Fruit fly (Drosophila melanogaster) whole organism, embryonic: ENCODE data around the gene Cnep1r2.
A peak's percentile ranks its signal among the peaks of the same experiment; 100 is the strongest.

Source experiments
- Ada2b ChIP-seq: fragments of 200-800 bp; sonication (Bioruptor generic); IDR thresholded peaks from 2 replicates; pipeline ENCODE4 v1.3.6; 2022; ENCODE audit warnings: missing biosample characterization, missing genetic modification characterization
- Blimp-1 ChIP-seq: fragments of 200-800 bp; sonication (Bioruptor generic); optimal IDR thresholded peaks from 3 replicates; lab custom pipeline; 2018; ENCODE audit warnings: missing biosample characterization, missing genetic modification characterization, mild to moderate bottlenecking, moderate library complexity, missing genetic modification reagents
- CG11085 ChIP-seq: fragments of 200-800 bp; sonication (Bioruptor generic); IDR thresholded peaks from 2 replicates; pipeline ENCODE4 v1.3.6; 2022; ENCODE audit warnings: missing biosample characterization, missing genetic modification characterization
- CG11093 ChIP-seq: fragments of 200-800 bp; sonication (Bioruptor generic); IDR thresholded peaks from 3 replicates; pipeline ENCODE4 v1.3.6; 2022; ENCODE audit warnings: missing biosample characterization, missing genetic modification characterization
- CG12104 ChIP-seq: fragments of 200-800 bp; sonication (Bioruptor generic); optimal IDR thresholded peaks from 3 replicates; lab custom pipeline; 2016; ENCODE audit warnings: missing biosample characterization, missing genetic modification characterization
- CG12299 ChIP-seq: fragments of 200-800 bp; sonication (Bioruptor generic); optimal IDR thresholded peaks from 2 replicates; lab custom pipeline; 2018; ENCODE audit warnings: missing biosample characterization, mild to moderate bottlenecking, missing genetic modification characterization
- CG15011 ChIP-seq: fragments of 200-800 bp; sonication (Bioruptor generic); optimal IDR thresholded peaks from 3 replicates; lab custom pipeline; 2018; ENCODE audit warnings: missing biosample characterization, mild to moderate bottlenecking, missing genetic modification characterization
- CG1647 ChIP-seq: fragments of 200-800 bp; sonication (Bioruptor generic); optimal IDR thresholded peaks from 3 replicates; lab custom pipeline; 2016; ENCODE audit warnings: missing biosample characterization, missing genetic modification characterization
- CG17359 ChIP-seq: fragments of 200-800 bp; sonication (Bioruptor generic); optimal IDR thresholded peaks from 3 replicates; lab custom pipeline; 2018; ENCODE audit warnings: missing biosample characterization, mild to moderate bottlenecking, missing genetic modification characterization, moderate library complexity
- CG17612 ChIP-seq: fragments of 200-800 bp; sonication (Bioruptor generic); IDR thresholded peaks from 2 replicates; pipeline ENCODE4 v1.3.6; 2022; ENCODE audit warnings: missing biosample characterization, missing genetic modification characterization
- CG18262 ChIP-seq: fragments of 200-800 bp; optimal IDR thresholded peaks from 3 replicates; lab custom pipeline; 2019; ENCODE audit warnings: missing biosample characterization, mild to moderate bottlenecking, missing genetic modification characterization, moderate library complexity
- CG2129 ChIP-seq: fragments of 200-800 bp; sonication (Bioruptor generic); IDR thresholded peaks from 2 replicates; pipeline ENCODE4 v1.3.6; 2022; ENCODE audit warnings: missing biosample characterization, missing genetic modification characterization; ENCODE audit not compliant: partially characterized antibody
- CG2712 ChIP-seq: fragments of 200-800 bp; optimal IDR thresholded peaks from 3 replicates; lab custom pipeline; 2019; ENCODE audit warnings: missing biosample characterization, mild to moderate bottlenecking, missing genetic modification characterization, moderate library complexity
- CG31441 ChIP-seq: fragments of 200-800 bp; sonication (Bioruptor generic); IDR thresholded peaks from 2 replicates; pipeline ENCODE4 v1.3.6; 2022; ENCODE audit warnings: missing biosample characterization, missing genetic modification characterization
- CG4707 ChIP-seq: fragments of 200-800 bp; sonication (Bioruptor generic); optimal IDR thresholded peaks from 2 replicates; lab custom pipeline; 2018; ENCODE audit warnings: missing biosample characterization, mild to moderate bottlenecking, missing genetic modification characterization, moderate library complexity
- CG4854 ChIP-seq: fragments of 200-800 bp; sonication (Bioruptor generic); optimal IDR thresholded peaks from 2 replicates; lab custom pipeline; 2016; ENCODE audit warnings: missing biosample characterization, missing genetic modification characterization, inconsistent platforms
- CG6683 ChIP-seq: fragments of 200-800 bp; sonication (Bioruptor generic); optimal IDR thresholded peaks from 2 replicates; lab custom pipeline; 2017; ENCODE audit warnings: missing biosample characterization, mild to moderate bottlenecking, missing genetic modification characterization, missing genetic modification reagents
- CG8359 ChIP-seq: fragments of 200-800 bp; sonication (Bioruptor generic); optimal IDR thresholded peaks from 2 replicates; lab custom pipeline; 2017; ENCODE audit warnings: missing biosample characterization, mild to moderate bottlenecking, missing genetic modification characterization, borderline replicate concordance
- Dll ChIP-seq: fragments of 200-800 bp; sonication (Bioruptor generic); IDR thresholded peaks from 4 replicates; pipeline ENCODE4 v1.3.6; 2022; ENCODE audit warnings: missing biosample characterization, missing genetic modification characterization; ENCODE audit not compliant: partially characterized antibody
- Drgx ChIP-seq: fragments of 200-800 bp; sonication (Bioruptor generic); IDR thresholded peaks from 2 replicates; pipeline ENCODE4 v1.3.6; 2022; ENCODE audit warnings: missing biosample characterization, missing genetic modification characterization
- E2f2 ChIP-seq: fragments of 200-800 bp; sonication (Bioruptor generic); IDR thresholded peaks from 2 replicates; pipeline ENCODE4 v1.3.6; 2022; ENCODE audit warnings: missing biosample characterization, missing genetic modification characterization
- Ets65A ChIP-seq: fragments of 200-800 bp; sonication (Bioruptor generic); peaks from one replicate; lab custom pipeline; 2016; ENCODE audit warnings: missing biosample characterization, missing genetic modification characterization
- H2.0 ChIP-seq: fragments of 200-800 bp; sonication (Bioruptor generic); IDR thresholded peaks from 2 replicates; pipeline ENCODE4 v1.3.6; 2022; ENCODE audit warnings: missing biosample characterization, missing genetic modification characterization
- Kr ChIP-seq: fragments of 200-800 bp; sonication (Bioruptor generic); optimal IDR thresholded peaks from 2 replicates; lab custom pipeline; 2017; ENCODE audit warnings: missing biosample characterization, mild to moderate bottlenecking, missing genetic modification characterization
- Lim3 ChIP-seq: fragments of 200-800 bp; sonication (Bioruptor generic); IDR thresholded peaks from 2 replicates; pipeline ENCODE4 v1.3.6; 2022; ENCODE audit warnings: missing biosample characterization, missing genetic modification characterization
- Meics ChIP-seq: fragments of 200-800 bp; sonication (Bioruptor generic); optimal IDR thresholded peaks from 2 replicates; lab custom pipeline; 2017; ENCODE audit warnings: missing biosample characterization, mild to moderate bottlenecking, missing genetic modification characterization
- Sox102F ChIP-seq: fragments of 200-800 bp; sonication (Bioruptor generic); optimal IDR thresholded peaks from 2 replicates; lab custom pipeline; 2018; ENCODE audit warnings: missing biosample characterization, mild to moderate bottlenecking, missing genetic modification characterization, moderate library complexity
- Ssrp ChIP-seq: fragments of 200-800 bp; sonication (Bioruptor generic); optimal IDR thresholded peaks from 2 replicates; lab custom pipeline; 2018; ENCODE audit warnings: missing biosample characterization, mild to moderate bottlenecking, missing genetic modification characterization, moderate library complexity
- bsh ChIP-seq, 2 experiments: fragments of 200-800 bp; sonication (Bioruptor generic); optimal IDR thresholded peaks; 2 replicates each; lab custom pipeline; 2017 to 2018; ENCODE audit warnings: mild to moderate bottlenecking in 2 of 2, missing biosample characterization in 2 of 2, missing genetic modification characterization in 2 of 2, moderate library complexity in 1 of 2
- chinmo ChIP-seq: fragments of 200-800 bp; sonication (Bioruptor generic); IDR thresholded peaks from 4 replicates; pipeline ENCODE4 v1.3.6; 2022; ENCODE audit warnings: missing biosample characterization, missing genetic modification characterization; ENCODE audit not compliant: partially characterized antibody
- chm ChIP-seq: fragments of 200-800 bp; sonication (Bioruptor generic); IDR thresholded peaks from 2 replicates; pipeline ENCODE4 v1.3.6; 2022; ENCODE audit warnings: missing biosample characterization, missing genetic modification characterization
- danr ChIP-seq: fragments of 200-800 bp; sonication (Bioruptor generic); IDR thresholded peaks from 2 replicates; pipeline ENCODE4 v1.3.6; 2022; ENCODE audit warnings: missing biosample characterization, missing genetic modification characterization
- ewg ChIP-seq: fragments of 200-800 bp; sonication (Bioruptor generic); optimal IDR thresholded peaks from 3 replicates; lab custom pipeline; 2017; ENCODE audit warnings: mild to moderate bottlenecking, missing biosample characterization, missing genetic modification reagents, missing genetic modification characterization
- fd96Cb ChIP-seq: fragments of 200-800 bp; sonication (Bioruptor generic); optimal IDR thresholded peaks from 2 replicates; lab custom pipeline; 2018; ENCODE audit warnings: missing biosample characterization, mild to moderate bottlenecking, missing genetic modification characterization, moderate library complexity
- gcm ChIP-seq: fragments of 200-800 bp; sonication (Bioruptor generic); optimal IDR thresholded peaks from 2 replicates; lab custom pipeline; 2019; ENCODE audit warnings: missing biosample characterization, mild to moderate bottlenecking, missing genetic modification characterization, moderate library complexity
- gfzf ChIP-seq: fragments of 200-800 bp; sonication (Bioruptor generic); optimal IDR thresholded peaks from 2 replicates; lab custom pipeline; 2016; ENCODE audit warnings: missing biosample characterization, mild to moderate bottlenecking, missing genetic modification characterization, moderate library complexity
- h ChIP-seq: fragments of >200 bp; optimal IDR thresholded peaks from 2 replicates; lab custom pipeline; 2017
- hb ChIP-seq: fragments of 200-800 bp; sonication (Bioruptor generic); IDR thresholded peaks from 3 replicates; pipeline ENCODE4 v1.3.6; 2022; ENCODE audit warnings: missing biosample characterization, missing genetic modification characterization; ENCODE audit not compliant: partially characterized antibody
- jigr1 ChIP-seq: fragments of 200-800 bp; sonication (Bioruptor generic); IDR thresholded peaks from 3 replicates; pipeline ENCODE4 v1.3.6; 2022; ENCODE audit warnings: missing biosample characterization, missing genetic modification characterization
- ken ChIP-seq: fragments of 200-800 bp; sonication (Bioruptor generic); IDR thresholded peaks from 3 replicates; pipeline ENCODE4 v1.3.6; 2022; ENCODE audit warnings: missing biosample characterization, missing genetic modification characterization
- lab ChIP-seq: fragments of 200-800 bp; sonication (Bioruptor generic); optimal IDR thresholded peaks from 3 replicates; lab custom pipeline; 2017; ENCODE audit warnings: missing biosample characterization, missing genetic modification characterization, mild to moderate bottlenecking, moderate library complexity, missing genetic modification reagents
- nerfin-2 ChIP-seq: fragments of 200-800 bp; sonication (Bioruptor generic); IDR thresholded peaks from 2 replicates; pipeline ENCODE4 v1.3.6; 2022; ENCODE audit warnings: missing biosample characterization, missing genetic modification characterization; ENCODE audit not compliant: partially characterized antibody
- oc ChIP-seq: fragments of 200-800 bp; sonication (Bioruptor generic); optimal IDR thresholded peaks from 2 replicates; lab custom pipeline; 2018; ENCODE audit warnings: missing biosample characterization, mild to moderate bottlenecking, missing genetic modification characterization, moderate library complexity
- tll ChIP-seq, 2 experiments: fragments of 200-800 bp in 1 of 2; fragments of >200 bp in 1 of 2; sonication (Bioruptor generic) in 1 of 2; optimal IDR thresholded peaks; 2 replicates each; lab custom pipeline; 2017 to 2019; ENCODE audit warnings: missing biosample characterization in 2 of 2, missing genetic modification characterization in 2 of 2, mild to moderate bottlenecking in 1 of 2, moderate library complexity in 1 of 2
- ttk ChIP-seq: fragments of 200-800 bp; sonication (Bioruptor generic); IDR thresholded peaks from 2 replicates; pipeline ENCODE4 v2.1.2; 2022; ENCODE audit warnings: missing biosample characterization, missing genetic modification characterization
- unc-4 ChIP-seq: fragments of 200-800 bp; sonication (Bioruptor generic); IDR thresholded peaks from 2 replicates; pipeline ENCODE4 v1.3.6; 2022; ENCODE audit warnings: missing biosample characterization, missing genetic modification characterization; ENCODE audit not compliant: partially characterized antibody
- z ChIP-seq: fragments of 200-800 bp; sonication (Bioruptor generic); IDR thresholded peaks from 3 replicates; pipeline ENCODE4 v1.3.6; 2022; ENCODE audit warnings: missing biosample characterization, missing genetic modification characterization
- zf30C ChIP-seq: fragments of 200-800 bp; sonication (Bioruptor generic); optimal IDR thresholded peaks from 3 replicates; lab custom pipeline; 2018; ENCODE audit warnings: missing biosample characterization, mild to moderate bottlenecking, missing genetic modification characterization

Gene Cnep1r2

dm6 chr3L:10656451-10657198 is 18.7 kb downstream of the Cnep1r2 start (continued):
- TF ChIP-seq CG15011 (peak; percentile 75), CG4707 (GFP tag; lab: Kevin White, UChicago) (peak; percentile 78), CG31441 (GFP tag; lab: Robert Waterston, UW) (no peak; the same call in 1 of the 2 replicates), h (lab: Kevin White, UChicago) (no peak), zf30C (no peak), CG1647 (GFP tag; lab: Kevin White, UChicago) (peak; percentile 71), CG12104 (peak; percentile 38), oc (peak; percentile 45), CG17359 (tag; lab: Kevin White, UChicago) (peak; percentile 85), z (GFP tag; lab: Robert Waterston, UW) (no peak), E2f2 (GFP tag; lab: Robert Waterston, UW) (no peak), chm (GFP tag; lab: Robert Waterston, UW) (peak; percentile 23; the same call in 1 of the 2 replicates), CG8359 (GFP tag; lab: Kevin White, UChicago) (peak; percentile 28), Ssrp (no peak), ewg (GFP tag; lab: Kevin White, UChicago) (peak; percentile 55), H2.0 (GFP tag; lab: Robert Waterston, UW) (no peak), CG17612 (GFP tag; lab: Robert Waterston, UW) (no peak), CG6683 (GFP tag; lab: Kevin White, UChicago) (peak; percentile 58), Sox102F (GFP tag; lab: Kevin White, UChicago) (peak; percentile 70), Ada2b (peak; percentile 28; the same call in 1 of the 2 replicates), fd96Cb (tag; lab: Kevin White, UChicago) (peak; percentile 39), danr (no peak), ttk (GFP tag; lab: Robert Waterston, UW) (no peak), CG12299 (tag; lab: Kevin White, UChicago) (peak; percentile 53), gfzf (GFP tag; lab: Kevin White, UChicago) (no peak), Blimp-1 (GFP tag; lab: Kevin White, UChicago) (peak; percentile 73), CG2712 (tag; lab: Kevin White, UChicago) (peak; percentile 45), unc-4 (GFP tag; lab: Robert Waterston, UW) (no peak), nerfin-2 (GFP tag; lab: Robert Waterston, UW) (no peak), tll (GFP tag; optimal IDR thresholded peaks at IDR 0.05; lab: Kevin White, UChicago) (no peak), lab (GFP tag; lab: Kevin White, UChicago) (peak; percentile 91), CG2129 (no peak), CG11085 (GFP tag; lab: Robert Waterston, UW) (no peak), Ets65A (no peak), Meics (peak; percentile 74), gcm (GFP tag; lab: Kevin White, UChicago) (peak; percentile 57), CG11093 (GFP tag; lab: Robert Waterston, UW) (no peak; the same call in 2 of the 3 replicates), CG4854 (GFP tag; lab: Kevin White, UChicago) (peak; percentile 64), jigr1 (GFP tag; lab: Robert Waterston, UW) (no peak), bsh (GFP tag; optimal IDR thresholded peaks at IDR 0.05; lab: Kevin White, UChicago) (peak in 1 of 2 experiments; percentile 72), Kr (peak; percentile 30), hb (GFP tag; lab: Robert Waterston, UW) (no peak), chinmo (GFP tag; lab: Robert Waterston, UW) (no peak), CG18262 (tag; lab: Kevin White, UChicago) (peak; percentile 44), Dll (GFP tag; lab: Robert Waterston, UW) (no peak), ken (GFP tag; lab: Robert Waterston, UW) (no peak), Drgx (no peak; the same call in 1 of the 2 replicates), Lim3 (no peak)
